Worm (Caenorhabditis elegans) whole organism, mixed stage, embryonic: Measurements from ENCODE around the gene C27D6.1.

Source experiments
- bed-3 ChIP-seq: fragments of 200-800 bp; sonication (Bioruptor generic); optimal IDR thresholded peaks from 3 replicates; lab custom pipeline; 2018; ENCODE audit warnings: mild to moderate bottlenecking, missing genetic modification characterization, moderate library complexity, missing compliant biosample characterization
- blmp-1 ChIP-seq: fragments of 150-350 bp; optimal IDR thresholded peaks from 2 replicates; lab custom pipeline; 2014; ENCODE audit warnings: missing biosample characterization, missing genetic modification characterization
- ces-1 ChIP-seq: fragments of 150-350 bp; optimal IDR thresholded peaks from 2 replicates; lab custom pipeline; 2014; ENCODE audit warnings: missing biosample characterization, missing genetic modification reagents, missing genetic modification characterization
- elt-1 ChIP-seq: sonication (generic microtip); optimal IDR thresholded peaks from 2 replicates; lab custom pipeline; 2017; ENCODE audit warnings: missing genetic modification characterization, mild to moderate bottlenecking, missing compliant biosample characterization, antibody characterized with exemption, moderate library complexity, borderline replicate concordance; ENCODE audit not compliant: insufficient read depth
- elt-3 ChIP-seq: fragments of 150-350 bp; optimal IDR thresholded peaks from 2 replicates; lab custom pipeline; 2014; ENCODE audit warnings: missing biosample characterization, missing genetic modification characterization
- lsy-2 ChIP-seq: fragments of 150-350 bp; optimal IDR thresholded peaks from 2 replicates; lab custom pipeline; 2014; ENCODE audit warnings: missing biosample characterization, missing genetic modification characterization
- nhr-12 ChIP-seq: fragments of 150-350 bp; optimal IDR thresholded peaks from 2 replicates; lab custom pipeline; 2014; ENCODE audit warnings: missing biosample characterization, missing genetic modification characterization
- nhr-237 ChIP-seq: fragments of 150-350 bp; optimal IDR thresholded peaks from 2 replicates; lab custom pipeline; 2014; ENCODE audit warnings: missing biosample characterization, missing genetic modification characterization
- sem-2 ChIP-seq: fragments of 200-800 bp; sonication (Bioruptor generic); optimal IDR thresholded peaks from 2 replicates; lab custom pipeline; 2018; ENCODE audit warnings: mild to moderate bottlenecking, missing genetic modification characterization, missing compliant biosample characterization
- snpc-4 ChIP-seq: fragments of 150-350 bp; optimal IDR thresholded peaks from 2 replicates; lab custom pipeline; 2014; ENCODE audit warnings: missing biosample characterization, missing genetic modification characterization
- sptf-1 ChIP-seq: sonication (generic microtip); optimal IDR thresholded peaks from 2 replicates; lab custom pipeline; 2017; ENCODE audit warnings: mild to moderate bottlenecking, missing genetic modification characterization, moderate library complexity, missing compliant biosample characterization
- unc-62 ChIP-seq: fragments of 150-350 bp; optimal IDR thresholded peaks from 2 replicates; lab custom pipeline; 2014; ENCODE audit warnings: missing biosample characterization, missing genetic modification reagents, missing genetic modification characterization
- zip-8 ChIP-seq: fragments of 150-350 bp; optimal IDR thresholded peaks from 2 replicates; lab custom pipeline; 2014; ENCODE audit warnings: missing biosample characterization, missing genetic modification characterization

DNA sequence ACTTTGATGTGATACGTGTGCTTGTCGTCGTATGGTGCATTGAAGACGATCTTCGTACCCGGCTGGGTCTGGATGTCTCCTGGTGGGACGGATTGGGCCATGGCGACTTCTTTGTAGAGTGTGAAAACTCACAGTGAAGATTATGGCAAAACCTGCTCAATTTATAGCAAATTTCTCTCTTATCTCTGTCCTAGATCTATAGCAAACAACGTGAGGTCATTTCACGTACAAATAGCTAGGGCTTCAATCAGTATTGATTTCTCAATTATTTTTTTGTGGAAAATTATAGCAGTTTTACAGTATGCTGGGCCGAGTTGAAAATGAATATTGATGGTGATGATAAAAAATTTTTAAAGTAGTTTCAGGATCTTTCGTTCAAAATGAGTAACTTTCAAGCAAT, 15.6 kb upstream of the C27D6.1 start, which contains the start of gene msp-45:
- TF ChIP-seq bed-3 (GFP tag; lab: Kevin White, UChicago), result no peak
- no peak for TF ChIP-seq ces-1 (GFP tag; lab: Kevin White, UChicago)
- no peak for TF ChIP-seq snpc-4
- no peak for TF ChIP-seq unc-62 (GFP tag; lab: Kevin White, UChicago)
- no peak for TF ChIP-seq elt-3
- no peak for TF ChIP-seq blmp-1 (tag; lab: Kevin White, UChicago)
- TF ChIP-seq nhr-12 (tag; lab: Kevin White, UChicago), result no peak
- no peak for TF ChIP-seq zip-8 (tag; lab: Kevin White, UChicago)
- no peak for TF ChIP-seq lsy-2 (tag; lab: Kevin White, UChicago)
- TF ChIP-seq sptf-1 (tag; lab: Kevin White, UChicago), result no peak
- no peak for TF ChIP-seq nhr-237 (tag; lab: Kevin White, UChicago)
- no peak for TF ChIP-seq sem-2 (GFP tag; lab: Kevin White, UChicago)
- TF ChIP-seq elt-1 (tag; lab: Kevin White, UChicago), result no peak
